Fruit fly (Drosophila melanogaster): ENCODE measurements around the gene ATPsynE.

Gene ATPsynE

DNA sequence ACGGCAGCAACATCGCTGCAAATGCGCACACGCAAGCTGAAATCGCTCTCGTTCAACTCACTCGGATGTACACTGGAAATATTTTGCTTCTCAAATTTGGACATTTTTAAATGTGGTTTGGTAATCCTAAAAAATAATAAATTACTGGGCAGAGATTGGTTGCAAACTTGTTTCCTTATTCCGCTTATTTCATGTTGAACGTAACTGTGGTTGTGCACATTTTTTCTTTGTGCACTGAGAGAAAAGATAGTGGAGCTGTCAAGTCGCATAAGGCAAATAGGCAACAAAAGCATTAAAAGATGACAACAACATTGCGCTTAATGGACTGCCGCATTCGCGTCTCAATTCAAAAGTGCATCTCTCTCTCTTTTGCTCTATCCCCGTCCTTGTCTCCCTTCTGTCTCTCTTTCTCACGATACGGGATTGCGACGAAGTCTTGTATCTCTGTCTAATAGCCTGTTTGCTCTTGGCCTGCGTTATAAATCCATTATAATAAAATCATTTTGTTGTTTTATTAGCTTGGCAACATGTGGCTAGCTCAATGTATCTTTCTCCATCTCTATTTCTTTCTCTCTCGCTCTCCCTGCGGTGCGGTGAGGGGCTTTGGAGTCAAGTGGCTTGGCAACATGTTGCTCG lies 46.6 kb downstream of the ATPsynE start (continued):
- TF ChIP-seq Vsx1 (GFP tag; optimal IDR thresholded peaks at IDR 0.05) (peak; percentile 61), org-1 (GFP tag; optimal IDR thresholded peaks at IDR 0.05) (peak; percentile 92), wek (GFP tag; optimal IDR thresholded peaks at IDR 0.05) (peak; percentile 78), sr (GFP tag; IDR thresholded peaks at IDR 0.05) (peak; percentile 84), CG2202 (tag; optimal IDR thresholded peaks at IDR 0.05) (peak; percentile 87), Dip2 (GFP tag; IDR thresholded peaks at IDR 0.05) (no peak), chinmo (GFP tag; IDR thresholded peaks at IDR 0.05; ENCODE audit: partially characterized antibody) (peak; percentile 80; the same call in 2 of the 4 replicates), pfk (GFP tag; optimal IDR thresholded peaks at IDR 0.05) (no peak), corto (GFP tag; optimal IDR thresholded peaks at IDR 0.05) (no peak), CG2129 (GFP tag; IDR thresholded peaks at IDR 0.05; ENCODE audit: partially characterized antibody) (no peak), dmrt11E (tag; optimal IDR thresholded peaks at IDR 0.05) (peak; percentile 90), Asciz (GFP tag; optimal IDR thresholded peaks at IDR 0.05) (peak; percentile 90), ttk (GFP tag; IDR thresholded peaks at IDR 0.05) (peak; percentile 82), CG10267 (tag; optimal IDR thresholded peaks at IDR 0.05) (peak; percentile 75), sim (GFP tag; IDR thresholded peaks at IDR 0.05) (peak; percentile 82), gem (tag; optimal IDR thresholded peaks at IDR 0.05) (peak; percentile 96), NC2β (GFP tag; optimal IDR thresholded peaks at IDR 0.05) (peak; percentile 85), CG14965 (GFP tag; optimal IDR thresholded peaks at IDR 0.05; ENCODE audit: borderline replicate concordance) (peak; percentile 60), CG18619 (GFP tag; optimal IDR thresholded peaks at IDR 0.05) (peak; percentile 94), Dp (GFP tag; optimal IDR thresholded peaks at IDR 0.05) (no peak), CG18011 (GFP tag; optimal IDR thresholded peaks at IDR 0.05) (peak; percentile 82), CG9932 (GFP tag; IDR thresholded peaks at IDR 0.05) (peak; percentile 90), CG6654 (GFP tag; optimal IDR thresholded peaks at IDR 0.05) (peak; percentile 70), ase (GFP tag; IDR thresholded peaks at IDR 0.05) (peak; percentile 91), CG17361 (GFP tag; IDR thresholded peaks at IDR 0.05) (peak; percentile 91), CG11398 (GFP tag; optimal IDR thresholded peaks at IDR 0.05) (peak; percentile 96), ind (GFP tag; optimal IDR thresholded peaks at IDR 0.05) (peak; percentile 90), CG34422 (GFP tag; IDR thresholded peaks at IDR 0.05) (peak; percentile 95), Bgb (GFP tag; IDR thresholded peaks at IDR 0.05; ENCODE audit: partially characterized antibody) (peak; percentile 12; the same call in 1 of the 2 replicates), dan (GFP tag; IDR thresholded peaks at IDR 0.05) (peak; percentile 61), Ptx1 (GFP tag; IDR thresholded peaks at IDR 0.05) (peak; percentile 82), CG18262 (tag; optimal IDR thresholded peaks at IDR 0.05) (peak; percentile 84), sc (optimal IDR thresholded peaks at IDR 0.05) (no peak), sc (GFP tag; optimal IDR thresholded peaks at IDR 0.05) (peak; percentile 95), HmgD (GFP tag; optimal IDR thresholded peaks at IDR 0.05) (peak; percentile 71), CG5180 (GFP tag; optimal IDR thresholded peaks at IDR 0.05) (peak; percentile 65), CG2678 (tag; optimal IDR thresholded peaks at IDR 0.05) (peak; percentile 89), lbe (GFP tag; optimal IDR thresholded peaks at IDR 0.05) (no peak), CG17612 (GFP tag; IDR thresholded peaks at IDR 0.05) (no peak), CG18764 (GFP tag; optimal IDR thresholded peaks at IDR 0.05) (peak; percentile 82), bigmax (GFP tag; optimal IDR thresholded peaks at IDR 0.05) (no peak), dpn (GFP tag; optimal IDR thresholded peaks at IDR 0.05) (peak; percentile 97 to 98), D19A (tag; optimal IDR thresholded peaks at IDR 0.05) (peak; percentile 84), CG7271 (tag; optimal IDR thresholded peaks at IDR 0.05) (no peak), Mrtf (GFP tag; IDR thresholded peaks at IDR 0.05) (peak; percentile 78; the same call in 2 of the 3 replicates), CG15073 (GFP tag; optimal IDR thresholded peaks at IDR 0.05) (peak; percentile 81), CG7839 (tag; optimal IDR thresholded peaks at IDR 0.05) (peak; percentile 87), CG6175 (GFP tag; IDR thresholded peaks at IDR 0.05) (peak; percentile 46; the same call in 1 of the 3 replicates), CG13775 (GFP tag; optimal IDR thresholded peaks at IDR 0.05) (peak; percentile 93)
